Fruit fly (Drosophila melanogaster) whole organism, embryonic: ENCODE data around the gene eIF4E6.

ENCODE experiments used
- Atf6 ChIP-seq: fragments of 200-800 bp; sonication (Bioruptor generic); IDR thresholded peaks from 2 replicates; pipeline ENCODE4 v1.3.6; 2022; ENCODE audit warnings: missing biosample characterization, missing genetic modification characterization
- B-H2 ChIP-seq: fragments of 200-800 bp; sonication (Bioruptor generic); optimal IDR thresholded peaks from 2 replicates; lab custom pipeline; 2018; ENCODE audit warnings: missing biosample characterization, mild to moderate bottlenecking, missing genetic modification characterization
- BEAF-32 ChIP-seq: fragments of 200-800 bp; sonication (Bioruptor generic); optimal IDR thresholded peaks from 3 replicates; lab custom pipeline; 2017; ENCODE audit warnings: missing biosample characterization, missing genetic modification characterization, mild to moderate bottlenecking, moderate library complexity, missing genetic modification reagents
- Bdp1 ChIP-seq: fragments of 200-800 bp; sonication (Bioruptor generic); optimal IDR thresholded peaks from 3 replicates; lab custom pipeline; 2016; ENCODE audit warnings: missing biosample characterization, missing genetic modification characterization
- BtbVII ChIP-seq: fragments of 200-800 bp; sonication (Bioruptor generic); optimal IDR thresholded peaks from 3 replicates; lab custom pipeline; 2017; ENCODE audit warnings: missing biosample characterization, mild to moderate bottlenecking, missing genetic modification characterization
- CG10462 ChIP-seq: fragments of 200-800 bp; sonication (Bioruptor generic); optimal IDR thresholded peaks from 2 replicates; lab custom pipeline; 2016; ENCODE audit warnings: missing biosample characterization, missing genetic modification characterization
- CG10979 ChIP-seq: fragments of 200-800 bp; sonication (Bioruptor generic); optimal IDR thresholded peaks from 2 replicates; lab custom pipeline; 2018; ENCODE audit warnings: missing biosample characterization, mild to moderate bottlenecking, missing genetic modification characterization, moderate library complexity
- CG12104 ChIP-seq: fragments of 200-800 bp; sonication (Bioruptor generic); optimal IDR thresholded peaks from 3 replicates; lab custom pipeline; 2016; ENCODE audit warnings: missing biosample characterization, missing genetic modification characterization
- CG13296 ChIP-seq: fragments of 200-800 bp; sonication (Bioruptor generic); optimal IDR thresholded peaks from 3 replicates; lab custom pipeline; 2018; ENCODE audit warnings: missing biosample characterization, mild to moderate bottlenecking, missing genetic modification characterization
- CG14710 ChIP-seq: fragments of 200-800 bp; sonication (Bioruptor generic); optimal IDR thresholded peaks from 3 replicates; lab custom pipeline; 2019; ENCODE audit warnings: missing biosample characterization, mild to moderate bottlenecking, missing genetic modification characterization, moderate library complexity
- CG14860 ChIP-seq: fragments of 200-800 bp; sonication (Bioruptor generic); IDR thresholded peaks from 3 replicates; pipeline ENCODE4 v1.3.6; 2022; ENCODE audit warnings: missing biosample characterization, missing genetic modification characterization; ENCODE audit not compliant: partially characterized antibody
- CG15269 ChIP-seq: fragments of 200-800 bp; sonication (Bioruptor generic); optimal IDR thresholded peaks from 2 replicates; lab custom pipeline; 2018; ENCODE audit warnings: missing biosample characterization, mild to moderate bottlenecking, missing genetic modification characterization, moderate library complexity
- CG16863 ChIP-seq: fragments of 200-800 bp; sonication (Bioruptor generic); optimal IDR thresholded peaks from 3 replicates; lab custom pipeline; 2016; ENCODE audit warnings: missing biosample characterization, missing genetic modification characterization
- CG17568 ChIP-seq: fragments of 200-800 bp; sonication (Bioruptor generic); optimal IDR thresholded peaks from 2 replicates; lab custom pipeline; 2018; ENCODE audit warnings: missing biosample characterization, mild to moderate bottlenecking, missing genetic modification characterization, moderate library complexity
- CG34422 ChIP-seq: fragments of 200-800 bp; sonication (Bioruptor generic); IDR thresholded peaks from 3 replicates; pipeline ENCODE4 v1.3.6; 2022; ENCODE audit warnings: missing biosample characterization, missing genetic modification characterization
- CG4282 ChIP-seq: fragments of 200-800 bp; sonication (Bioruptor generic); optimal IDR thresholded peaks from 2 replicates; lab custom pipeline; 2016; ENCODE audit warnings: missing biosample characterization, missing genetic modification characterization
- CG43689 ChIP-seq: fragments of 200-800 bp; sonication (Bioruptor generic); IDR thresholded peaks from 2 replicates; pipeline ENCODE4 v1.3.6; 2022; ENCODE audit warnings: missing biosample characterization, missing genetic modification characterization
- CG4424 ChIP-seq: fragments of 200-800 bp; sonication (Bioruptor generic); optimal IDR thresholded peaks from 3 replicates; lab custom pipeline; 2016; ENCODE audit warnings: missing biosample characterization, missing genetic modification characterization
- CG4854 ChIP-seq: fragments of 200-800 bp; sonication (Bioruptor generic); optimal IDR thresholded peaks from 2 replicates; lab custom pipeline; 2016; ENCODE audit warnings: missing biosample characterization, missing genetic modification characterization, inconsistent platforms
- CG5245 ChIP-seq: fragments of 200-800 bp; sonication (Bioruptor generic); optimal IDR thresholded peaks from 3 replicates; lab custom pipeline; 2016; ENCODE audit warnings: missing biosample characterization, missing genetic modification characterization
- CG7963 ChIP-seq: fragments of 200-800 bp; sonication (Bioruptor generic); IDR thresholded peaks from 3 replicates; pipeline ENCODE4 v1.3.6; 2022; ENCODE audit warnings: missing biosample characterization, missing genetic modification characterization; ENCODE audit not compliant: partially characterized antibody
- CG8290 ChIP-seq, 3 experiments: fragments of 200-800 bp; sonication (Bioruptor generic); optimal IDR thresholded peaks; 2 replicates each; lab custom pipeline; 2016 to 2019; ENCODE audit warnings: missing biosample characterization in 3 of 3, missing genetic modification characterization in 3 of 3, mild to moderate bottlenecking in 2 of 3, moderate library complexity in 1 of 3
- Deaf1 ChIP-seq: fragments of 200-800 bp; optimal IDR thresholded peaks from 3 replicates; lab custom pipeline; 2019; ENCODE audit warnings: missing biosample characterization, mild to moderate bottlenecking, missing genetic modification characterization, moderate library complexity
- Ets65A ChIP-seq: fragments of 200-800 bp; sonication (Bioruptor generic); peaks from one replicate; lab custom pipeline; 2016; ENCODE audit warnings: missing biosample characterization, missing genetic modification characterization
- Hr51 ChIP-seq, 2 experiments: fragments of 200-800 bp; sonication (Bioruptor generic); optimal IDR thresholded peaks; 2 replicates in 1 of 2; 3 replicates in 1 of 2; lab custom pipeline; 2016 to 2018; ENCODE audit warnings: missing biosample characterization in 2 of 2, missing genetic modification characterization in 2 of 2, mild to moderate bottlenecking in 1 of 2, moderate library complexity in 1 of 2
- Jarid2 ChIP-seq: fragments of 200-800 bp; sonication (Bioruptor generic); optimal IDR thresholded peaks from 3 replicates; lab custom pipeline; 2017; ENCODE audit warnings: mild to moderate bottlenecking, missing biosample characterization, missing genetic modification reagents, missing genetic modification characterization
- Nf-YA ChIP-seq: fragments of 200-800 bp; sonication (Bioruptor generic); IDR thresholded peaks from 2 replicates; pipeline ENCODE4 v1.3.6; 2022; ENCODE audit warnings: missing biosample characterization, missing genetic modification characterization
- Ravus ChIP-seq: fragments of 200-800 bp; sonication (Bioruptor generic); IDR thresholded peaks from 2 replicates; pipeline ENCODE4 v1.3.6; 2022; ENCODE audit warnings: missing biosample characterization, missing genetic modification characterization
- Sox100B ChIP-seq: fragments of 200-800 bp; sonication (Bioruptor generic); optimal IDR thresholded peaks from 3 replicates; lab custom pipeline; 2018; ENCODE audit warnings: missing biosample characterization, mild to moderate bottlenecking, missing genetic modification characterization
- YL-1 ChIP-seq: fragments of 200-800 bp; sonication (Bioruptor generic); optimal IDR thresholded peaks from 3 replicates; lab custom pipeline; 2017; ENCODE audit warnings: missing biosample characterization, mild to moderate bottlenecking, missing genetic modification characterization
- ase ChIP-seq: fragments of 200-800 bp; sonication (Bioruptor generic); IDR thresholded peaks from 3 replicates; pipeline ENCODE4 v1.3.6; 2022; ENCODE audit warnings: missing biosample characterization, missing genetic modification characterization
- cato ChIP-seq: fragments of 200-800 bp; sonication (Bioruptor generic); optimal IDR thresholded peaks from 2 replicates; lab custom pipeline; 2016; ENCODE audit warnings: missing biosample characterization, missing genetic modification characterization, borderline replicate concordance
- da ChIP-seq: fragments of 200-800 bp; sonication (Bioruptor generic); optimal IDR thresholded peaks from 2 replicates; lab custom pipeline; 2016; ENCODE audit warnings: missing biosample characterization, missing genetic modification characterization
- dati ChIP-seq: fragments of 200-800 bp; sonication (Bioruptor generic); IDR thresholded peaks from 2 replicates; pipeline ENCODE4 v1.3.6; 2022; ENCODE audit warnings: missing biosample characterization, missing genetic modification characterization
- emc ChIP-seq: fragments of 200-800 bp; sonication (Bioruptor generic); optimal IDR thresholded peaks from 2 replicates; lab custom pipeline; 2016; ENCODE audit warnings: missing biosample characterization, missing genetic modification characterization
- ewg ChIP-seq: fragments of 200-800 bp; sonication (Bioruptor generic); optimal IDR thresholded peaks from 3 replicates; lab custom pipeline; 2017; ENCODE audit warnings: mild to moderate bottlenecking, missing biosample characterization, missing genetic modification reagents, missing genetic modification characterization
- fd96Cb ChIP-seq: fragments of 200-800 bp; sonication (Bioruptor generic); optimal IDR thresholded peaks from 2 replicates; lab custom pipeline; 2018; ENCODE audit warnings: missing biosample characterization, mild to moderate bottlenecking, missing genetic modification characterization, moderate library complexity
- fru ChIP-seq: fragments of >200 bp; optimal IDR thresholded peaks from 2 replicates; lab custom pipeline; 2017
- fu2 ChIP-seq: fragments of 200-800 bp; sonication (Bioruptor generic); optimal IDR thresholded peaks from 2 replicates; lab custom pipeline; 2016; ENCODE audit warnings: missing biosample characterization, missing genetic modification characterization
- gcm ChIP-seq: fragments of 200-800 bp; sonication (Bioruptor generic); optimal IDR thresholded peaks from 2 replicates; lab custom pipeline; 2019; ENCODE audit warnings: missing biosample characterization, mild to moderate bottlenecking, missing genetic modification characterization, moderate library complexity
- insv ChIP-seq, 2 experiments: fragments of 200-800 bp; sonication (Bioruptor generic); optimal IDR thresholded peaks; 3 replicates each; lab custom pipeline; 2016 to 2018; ENCODE audit warnings: missing biosample characterization in 2 of 2, missing genetic modification characterization in 2 of 2
- ken ChIP-seq: fragments of 200-800 bp; sonication (Bioruptor generic); IDR thresholded peaks from 3 replicates; pipeline ENCODE4 v1.3.6; 2022; ENCODE audit warnings: missing biosample characterization, missing genetic modification characterization
- nerfin-1 ChIP-seq: fragments of 200-800 bp; sonication (Bioruptor generic); optimal IDR thresholded peaks from 3 replicates; lab custom pipeline; 2019; ENCODE audit warnings: missing biosample characterization, mild to moderate bottlenecking, missing genetic modification characterization, moderate library complexity
- oc ChIP-seq: fragments of 200-800 bp; sonication (Bioruptor generic); optimal IDR thresholded peaks from 2 replicates; lab custom pipeline; 2018; ENCODE audit warnings: missing biosample characterization, mild to moderate bottlenecking, missing genetic modification characterization, moderate library complexity
- pnt ChIP-seq: fragments of 200-800 bp; sonication (Bioruptor generic); optimal IDR thresholded peaks from 3 replicates; lab custom pipeline; 2016; ENCODE audit warnings: missing biosample characterization, missing genetic modification characterization
- sima ChIP-seq: fragments of 200-800 bp; sonication (Bioruptor generic); optimal IDR thresholded peaks from 2 replicates; lab custom pipeline; 2016; ENCODE audit warnings: missing biosample characterization, missing genetic modification characterization
- trh ChIP-seq: fragments of 200-800 bp; sonication (Bioruptor generic); optimal IDR thresholded peaks from 2 replicates; lab custom pipeline; 2016; ENCODE audit warnings: missing biosample characterization, missing genetic modification characterization
- ttk ChIP-seq: fragments of 200-800 bp; sonication (Bioruptor generic); IDR thresholded peaks from 2 replicates; pipeline ENCODE4 v2.1.2; 2022; ENCODE audit warnings: missing biosample characterization, missing genetic modification characterization
- unpg ChIP-seq: fragments of 200-800 bp; sonication (Bioruptor generic); optimal IDR thresholded peaks from 3 replicates; lab custom pipeline; 2018; ENCODE audit warnings: missing biosample characterization, mild to moderate bottlenecking, missing genetic modification characterization, moderate library complexity
- yki ChIP-seq: fragments of >200 bp; optimal IDR thresholded peaks from 3 replicates; lab custom pipeline; 2018
- zfh2 ChIP-seq: fragments of 200-800 bp; sonication (Bioruptor generic); optimal IDR thresholded peaks from 2 replicates; lab custom pipeline; 2016; ENCODE audit warnings: missing biosample characterization, missing genetic modification characterization

eIF4E6 gene

dm6 chr3R:29074001-29074609 lies 47.1 kb upstream of the eIF4E6 start (continued):
- no peak for TF ChIP-seq Hr51 (GFP tag; optimal IDR thresholded peaks at IDR 0.05; lab: Kevin White, UChicago)
- no peak for TF ChIP-seq emc
- no peak for TF ChIP-seq CG4282 (GFP tag; lab: Kevin White, UChicago)
- no peak for TF ChIP-seq CG15269 (tag; lab: Kevin White, UChicago)
- TF ChIP-seq sima (GFP tag; lab: Kevin White, UChicago): no peak
- no peak for TF ChIP-seq CG12104 (GFP tag; lab: Kevin White, UChicago)
- TF ChIP-seq da: no peak
- no peak for TF ChIP-seq CG14710 (tag; lab: Kevin White, UChicago)
- peak; percentile 8 for TF ChIP-seq CG10979
- TF ChIP-seq pnt (GFP tag; lab: Kevin White, UChicago): no peak
- TF ChIP-seq CG13296 (GFP tag; lab: Kevin White, UChicago): no peak
- TF ChIP-seq CG17568 (GFP tag; lab: Kevin White, UChicago): no peak
- no peak for TF ChIP-seq Deaf1
- no peak for TF ChIP-seq BtbVII (GFP tag; lab: Kevin White, UChicago)
- no peak for TF ChIP-seq ewg (GFP tag; lab: Kevin White, UChicago)
- no peak for TF ChIP-seq yki (lab: Kevin White, UChicago)
- TF ChIP-seq ase: no peak
- TF ChIP-seq B-H2 (GFP tag; lab: Kevin White, UChicago): no peak
- no peak for TF ChIP-seq BEAF-32 (GFP tag; lab: Kevin White, UChicago)
- no peak for TF ChIP-seq trh (GFP tag; lab: Kevin White, UChicago)
- TF ChIP-seq insv (GFP tag; optimal IDR thresholded peaks at IDR 0.05; lab: Kevin White, UChicago): peak in 1 of 2 experiments; percentile 20
- no peak for TF ChIP-seq Sox100B (GFP tag; lab: Kevin White, UChicago)
- TF ChIP-seq zfh2 (GFP tag; lab: Kevin White, UChicago): no peak
- TF ChIP-seq Nf-YA (GFP tag; lab: Robert Waterston, UW): no peak
- TF ChIP-seq dati: no peak
- no peak for TF ChIP-seq oc
- TF ChIP-seq nerfin-1 (tag; lab: Kevin White, UChicago): peak; percentile 10
- TF ChIP-seq CG16863: no peak
- no peak for TF ChIP-seq CG4424 (GFP tag; lab: Kevin White, UChicago)
- no peak for TF ChIP-seq CG14860
- no peak for TF ChIP-seq Bdp1
- TF ChIP-seq Jarid2 (GFP tag; lab: Kevin White, UChicago): no peak
- TF ChIP-seq ken: no peak
- peak; percentile 2 for TF ChIP-seq gcm (GFP tag; lab: Kevin White, UChicago)
- no peak for TF ChIP-seq CG10462 (GFP tag; lab: Kevin White, UChicago)
- TF ChIP-seq fru (lab: Kevin White, UChicago): no peak
- TF ChIP-seq Ets65A (GFP tag; lab: Kevin White, UChicago): peak; percentile 49
- no peak for TF ChIP-seq CG5245 (GFP tag; lab: Kevin White, UChicago)
- no peak for TF ChIP-seq fd96Cb
- TF ChIP-seq unpg (GFP tag; lab: Kevin White, UChicago): no peak
- 0 out of 2 replicates have a peak, but pooled peaks have one; percentile 13 for TF ChIP-seq Atf6
- no peak for TF ChIP-seq YL-1 (GFP tag; lab: Kevin White, UChicago)
- TF ChIP-seq CG43689 (GFP tag; lab: Robert Waterston, UW): no peak
- no peak for TF ChIP-seq CG34422
- TF ChIP-seq CG7963 (GFP tag; lab: Robert Waterston, UW): no peak
- TF ChIP-seq cato (GFP tag; lab: Kevin White, UChicago): no peak
- TF ChIP-seq fu2 (GFP tag; lab: Kevin White, UChicago): no peak
- TF ChIP-seq CG8290 (GFP tag; optimal IDR thresholded peaks at IDR 0.05; lab: Kevin White, UChicago): no peak
- TF ChIP-seq CG8290 (tag; optimal IDR thresholded peaks at IDR 0.05; lab: Kevin White, UChicago): peak in 1 of 2 experiments; percentile 38
- no peak for TF ChIP-seq ttk
- no peak for TF ChIP-seq CG4854 (GFP tag; lab: Kevin White, UChicago)
- TF ChIP-seq Ravus: no peak
